Worm (Caenorhabditis elegans): ENCODE results near the gene zhp-4.

Gene zhp-4

ce11 chrV:19140495-19140894 is 38.9 kb upstream of the zhp-4 start, which contains the start of gene cpg-23:
TSS of gene cpg-23 (plus strand) at chrV:19140795.
- TF ChIP-seq unc-62 (GFP tag; optimal IDR thresholded peaks at IDR 0.05 in 1 of 2) (no peak), unc-62 (tag; optimal IDR thresholded peaks at IDR 0.05) (no peak), lin-15B (tag; optimal IDR thresholded peaks at IDR 0.05) (no peak), pha-4 (GFP tag; IDR thresholded peaks at IDR 0.05) (no peak), pha-4 (tag; optimal IDR thresholded peaks at IDR 0.05) (no peak), dve-1 (tag; optimal IDR thresholded peaks at IDR 0.05; ENCODE audit: insufficient read depth) (no peak), nhr-11 (tag; optimal IDR thresholded peaks at IDR 0.05) (no peak), ztf-7 (tag; optimal IDR thresholded peaks at IDR 0.05) (no peak), unc-130 (GFP tag; optimal IDR thresholded peaks at IDR 0.05) (no peak), set-16 (GFP tag; IDR thresholded peaks at IDR 0.05) (no peak), zip-11 (GFP tag; IDR thresholded peaks at IDR 0.05) (no peak)

- TF ChIP-seq daf-19 (GFP tag; conservative IDR thresholded peaks at IDR 0.05) (no peak), aha-1 (tag) (peak; percentile 28), lin-13 (GFP tag; optimal IDR thresholded peaks at IDR 0.05) (no peak), dmd-8 (GFP tag; IDR thresholded peaks at IDR 0.05) (no peak)
These were observed 34.6 kb upstream of the zhp-4 start, which contains the start of gene Y39B6A.9 for ce11 chrV:19136206-19136605. TSS of gene Y39B6A.9 (plus strand) at chrV:19136506.

- TF ChIP-seq arid-1 (GFP tag; conservative IDR thresholded peaks at IDR 0.05) (no peak), vab-7 (GFP tag; IDR thresholded peaks at IDR 0.05) (no peak), unc-130 (GFP tag; optimal IDR thresholded peaks at IDR 0.05) (no peak), nhr-25 (tag; optimal IDR thresholded peaks at IDR 0.05; ENCODE audit: borderline replicate concordance, insufficient read depth) (no peak), tra-1 (GFP tag; IDR thresholded peaks at IDR 0.05) (no peak), mes-2 (tag; optimal IDR thresholded peaks at IDR 0.05; ENCODE audit: poor library complexity, severe bottlenecking) (no peak), mxl-3 (GFP tag; optimal IDR thresholded peaks at IDR 0.05) (no peak), ztf-11 (tag; optimal IDR thresholded peaks at IDR 0.05) (no peak), nhr-77 (tag; optimal IDR thresholded peaks at IDR 0.05) (no peak)
These were observed 31.9 kb upstream of the zhp-4 start, which contains the start of gene Y39B6A.10 for ce11 chrV:19133507-19133906. TSS of gene Y39B6A.10 (minus strand) at chrV:19133607.

ce11 chrV:19131848-19132401 is 30.3 kb upstream of the zhp-4 start:
- TF ChIP-seq lsy-2 (tag; optimal IDR thresholded peaks at IDR 0.05): no peak
- TF ChIP-seq nhr-10 (tag; optimal IDR thresholded peaks at IDR 0.05): no peak
- no peak for TF ChIP-seq tag-97 (GFP tag; IDR thresholded peaks at IDR 0.05)
- TF ChIP-seq F44E2.7 (GFP tag; IDR thresholded peaks at IDR 0.05): 0 out of 2 replicates have a peak, but pooled peaks have one; percentile 12
- TF ChIP-seq ceh-28 (tag; optimal IDR thresholded peaks at IDR 0.05): peak; percentile 82

- no peak for TF ChIP-seq ceh-20 (GFP tag; IDR thresholded peaks at IDR 0.05)
- no peak for TF ChIP-seq nhr-48 (tag; optimal IDR thresholded peaks at IDR 0.05)
- no peak for TF ChIP-seq rbr-2 (tag; optimal IDR thresholded peaks at IDR 0.05)
- no peak for TF ChIP-seq mdt-29 (GFP tag; IDR thresholded peaks at IDR 0.05)
- TF ChIP-seq nhr-42 (GFP tag; IDR thresholded peaks at IDR 0.05): no peak
- 0 out of 2 replicates have a peak, but pooled peaks have one; percentile 28 for TF ChIP-seq ZK337.2 (GFP tag; IDR thresholded peaks at IDR 0.05)
- TF ChIP-seq nhr-102 (tag; optimal IDR thresholded peaks at IDR 0.05): no peak
- TF ChIP-seq set-16 (GFP tag; IDR thresholded peaks at IDR 0.05): peak; percentile 89
These were observed 28.1 kb upstream of the zhp-4 start for ce11 chrV:19129497-19130212.

Measured in whole organism, L4 larva.